Fruit fly (Drosophila melanogaster) whole organism, adult: Measurements from ENCODE around the gene CHKov1.

Source experiments
- CG11617 ChIP-seq: fragments of 200-800 bp; sonication (Bioruptor generic); optimal IDR thresholded peaks from 2 replicates; lab custom pipeline; 2017; ENCODE audit warnings: mild to moderate bottlenecking, missing biosample characterization, missing genetic modification reagents, missing genetic modification characterization
- CG12768 ChIP-seq: fragments of 200-800 bp; sonication (Bioruptor generic); optimal IDR thresholded peaks from 2 replicates; lab custom pipeline; 2017; ENCODE audit warnings: missing biosample characterization, missing genetic modification characterization, mild to moderate bottlenecking, moderate library complexity, missing genetic modification reagents
- CG14711 ChIP-seq: fragments of 200-800 bp; sonication (Bioruptor generic); optimal IDR thresholded peaks from 2 replicates; lab custom pipeline; 2018; ENCODE audit warnings: missing biosample characterization, mild to moderate bottlenecking, missing genetic modification characterization, moderate library complexity
- CG1620 ChIP-seq: fragments of 200-800 bp; sonication (Bioruptor generic); optimal IDR thresholded peaks from 2 replicates; lab custom pipeline; 2016; ENCODE audit warnings: missing biosample characterization, missing genetic modification characterization
- CG33017 ChIP-seq: fragments of 200-800 bp; sonication (Bioruptor generic); optimal IDR thresholded peaks from 2 replicates; lab custom pipeline; 2018; ENCODE audit warnings: missing biosample characterization, mild to moderate bottlenecking, missing genetic modification characterization, moderate library complexity
- CG5204 ChIP-seq: fragments of 200-800 bp; sonication (Bioruptor generic); optimal IDR thresholded peaks from 2 replicates; lab custom pipeline; 2016; ENCODE audit warnings: missing biosample characterization, missing genetic modification characterization
- CG7045 ChIP-seq: fragments of 200-800 bp; sonication (Bioruptor generic); optimal IDR thresholded peaks from 2 replicates; lab custom pipeline; 2017; ENCODE audit warnings: missing biosample characterization, mild to moderate bottlenecking, missing genetic modification characterization
- CG7101 ChIP-seq: fragments of 200-800 bp; sonication (Bioruptor generic); optimal IDR thresholded peaks from 2 replicates; lab custom pipeline; 2018; ENCODE audit warnings: missing biosample characterization, mild to moderate bottlenecking, missing genetic modification characterization, moderate library complexity
- Clk ChIP-seq: fragments of 200-800 bp; sonication (Bioruptor generic); optimal IDR thresholded peaks from 2 replicates; lab custom pipeline; 2017; ENCODE audit warnings: missing biosample characterization, missing genetic modification characterization
- Crg-1 ChIP-seq: fragments of 200-800 bp; sonication (Bioruptor generic); optimal IDR thresholded peaks from 2 replicates; lab custom pipeline; 2016; ENCODE audit warnings: missing biosample characterization, missing genetic modification characterization
- Hr96 ChIP-seq: fragments of 200-800 bp; sonication (Bioruptor generic); optimal IDR thresholded peaks from 2 replicates; lab custom pipeline; 2016; ENCODE audit warnings: missing biosample characterization, missing genetic modification characterization
- Mnt ChIP-seq: fragments of 200-800 bp; sonication (Bioruptor generic); optimal IDR thresholded peaks from 2 replicates; lab custom pipeline; 2016; ENCODE audit warnings: missing biosample characterization, mild to moderate bottlenecking, missing genetic modification characterization
- bab1 ChIP-seq: fragments of 200-800 bp; sonication (Bioruptor generic); optimal IDR thresholded peaks from 3 replicates; lab custom pipeline; 2019; ENCODE audit warnings: missing biosample characterization, mild to moderate bottlenecking, missing genetic modification characterization, moderate library complexity
- cic ChIP-seq: fragments of 200-800 bp; sonication (Bioruptor generic); optimal IDR thresholded peaks from 2 replicates; lab custom pipeline; 2017; ENCODE audit warnings: missing biosample characterization, mild to moderate bottlenecking, missing genetic modification characterization, moderate library complexity
- cnc ChIP-seq, 2 experiments: fragments of >200 bp; optimal IDR thresholded peaks; 2 replicates each; lab custom pipeline; 2017
- kay ChIP-seq: fragments of 200-800 bp; sonication (Bioruptor generic); peaks from one replicate; lab custom pipeline; 2016; ENCODE audit warnings: missing biosample characterization, missing genetic modification characterization, borderline replicate concordance
- ovo ChIP-seq: fragments of 200-800 bp; sonication (Bioruptor generic); optimal IDR thresholded peaks from 2 replicates; lab custom pipeline; 2016; ENCODE audit warnings: missing biosample characterization, missing genetic modification characterization
- pad ChIP-seq: fragments of 200-800 bp; sonication (Bioruptor generic); optimal IDR thresholded peaks from 3 replicates; lab custom pipeline; 2017; ENCODE audit warnings: missing biosample characterization, missing genetic modification characterization, mild to moderate bottlenecking, moderate library complexity, missing genetic modification reagents
- tj ChIP-seq: fragments of 200-800 bp; sonication (Bioruptor generic); optimal IDR thresholded peaks from 3 replicates; lab custom pipeline; 2017; ENCODE audit warnings: missing biosample characterization, mild to moderate bottlenecking, missing genetic modification characterization, moderate library complexity
- toe ChIP-seq: fragments of 200-800 bp; sonication (Bioruptor generic); optimal IDR thresholded peaks from 2 replicates; lab custom pipeline; 2016; ENCODE audit warnings: missing biosample characterization, missing genetic modification characterization

The CHKov1 gene

dm6 chr3R:25321681-25322080 lies 7.4 kb downstream of the CHKov1 start:
- TF ChIP-seq CG11617 (GFP tag; lab: Kevin White, UChicago) (no peak), kay (GFP tag; lab: Kevin White, UChicago) (no peak), cnc (optimal IDR thresholded peaks at IDR 0.05; lab: Kevin White, UChicago) (no peak), CG14711 (tag; lab: Kevin White, UChicago) (no peak), toe (GFP tag; lab: Kevin White, UChicago) (no peak)

dm6 chr3R:25320898-25321297 lies 8.2 kb downstream of the CHKov1 start:
- TF ChIP-seq pad (GFP tag; lab: Kevin White, UChicago) (no peak), CG14711 (tag; lab: Kevin White, UChicago) (no peak), cnc (optimal IDR thresholded peaks at IDR 0.05; lab: Kevin White, UChicago) (no peak), toe (GFP tag; lab: Kevin White, UChicago) (no peak), CG7045 (GFP tag; lab: Kevin White, UChicago) (no peak), CG1620 (no peak), Clk (GFP tag; lab: Kevin White, UChicago) (no peak), CG11617 (GFP tag; lab: Kevin White, UChicago) (no peak), CG5204 (no peak), bab1 (GFP tag; lab: Kevin White, UChicago) (no peak), tj (GFP tag; lab: Kevin White, UChicago) (no peak), CG7101 (tag; lab: Kevin White, UChicago) (no peak), kay (GFP tag; lab: Kevin White, UChicago) (no peak), cic (GFP tag; lab: Kevin White, UChicago) (no peak), CG12768 (GFP tag; lab: Kevin White, UChicago) (no peak), CG33017 (tag; lab: Kevin White, UChicago) (no peak), Mnt (GFP tag; lab: Kevin White, UChicago) (no peak), ovo (GFP tag; lab: Kevin White, UChicago) (no peak)

dm6 chr3R:25320051-25320705 lies 8.9 kb downstream of the CHKov1 start, which contains the start of gene CG10560:
TSS of gene CG10560 (minus strand) at chr3R:25320101.
- TF ChIP-seq kay (GFP tag; lab: Kevin White, UChicago) (peak; percentile 74), CG1620 (no peak), Hr96 (no peak), cnc (optimal IDR thresholded peaks at IDR 0.05; lab: Kevin White, UChicago) (peak; percentile 19 to 51), cic (GFP tag; lab: Kevin White, UChicago) (peak; percentile 27), Crg-1 (no peak), CG7101 (tag; lab: Kevin White, UChicago) (no peak), CG12768 (GFP tag; lab: Kevin White, UChicago) (no peak)

- TF ChIP-seq Crg-1: no peak
- TF ChIP-seq Mnt (GFP tag; lab: Kevin White, UChicago): no peak
- no peak for TF ChIP-seq CG5204
- TF ChIP-seq CG7045 (GFP tag; lab: Kevin White, UChicago): no peak
- TF ChIP-seq cic (GFP tag; lab: Kevin White, UChicago): no peak
- TF ChIP-seq CG12768 (GFP tag; lab: Kevin White, UChicago): no peak
- TF ChIP-seq kay (GFP tag; lab: Kevin White, UChicago): no peak
- no peak for TF ChIP-seq CG33017 (tag; lab: Kevin White, UChicago)
- no peak for TF ChIP-seq pad (GFP tag; lab: Kevin White, UChicago)
- TF ChIP-seq cnc (optimal IDR thresholded peaks at IDR 0.05; lab: Kevin White, UChicago): no peak
- TF ChIP-seq CG7101 (tag; lab: Kevin White, UChicago): no peak
- TF ChIP-seq bab1 (GFP tag; lab: Kevin White, UChicago): no peak
- no peak for TF ChIP-seq CG14711 (tag; lab: Kevin White, UChicago)
- no peak for TF ChIP-seq toe (GFP tag; lab: Kevin White, UChicago)
- no peak for TF ChIP-seq CG1620
- no peak for TF ChIP-seq tj (GFP tag; lab: Kevin White, UChicago)
- no peak for TF ChIP-seq Hr96
Measured at dm6 chr3R:25318011-25318410, 11.1 kb downstream of the CHKov1 start, which contains the start of gene CG10553. TSS of gene CG10553 (minus strand) at chr3R:25318111.

DNA sequence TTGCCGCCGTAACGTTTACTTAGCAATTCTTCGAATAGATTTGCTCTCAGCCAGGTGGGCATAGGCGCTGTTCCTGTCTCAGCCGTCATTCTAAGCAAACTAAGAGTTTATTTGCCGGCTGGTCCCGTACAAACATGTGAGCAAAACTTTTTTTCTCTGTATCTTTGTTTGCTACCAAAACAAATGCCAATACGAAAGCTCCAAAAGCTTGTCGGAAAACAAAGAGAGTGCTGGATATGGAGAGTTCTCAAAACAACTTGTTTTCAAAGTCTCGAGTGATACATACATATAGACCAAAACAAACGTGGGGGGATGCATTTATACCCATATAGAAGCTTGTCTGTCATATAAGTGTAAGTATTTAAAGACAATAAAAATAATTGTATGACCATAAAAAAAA lies 13.1 kb downstream of the CHKov1 start, which contains the start of gene CG10559:
CG10559 (minus strand) TSS at position 101 of the 400 bp plus-strand sequence.
- TF ChIP-seq pad (GFP tag; lab: Kevin White, UChicago) (no peak), Crg-1 (no peak), Hr96 (no peak), CG7045 (GFP tag; lab: Kevin White, UChicago) (no peak), ovo (GFP tag; lab: Kevin White, UChicago) (no peak), kay (GFP tag; lab: Kevin White, UChicago) (peak; percentile 73), toe (GFP tag; lab: Kevin White, UChicago) (no peak), CG11617 (GFP tag; lab: Kevin White, UChicago) (no peak), cic (GFP tag; lab: Kevin White, UChicago) (peak; percentile 20), tj (GFP tag; lab: Kevin White, UChicago) (no peak), cnc (optimal IDR thresholded peaks at IDR 0.05; lab: Kevin White, UChicago) (no peak), Mnt (GFP tag; lab: Kevin White, UChicago) (no peak), Clk (GFP tag; lab: Kevin White, UChicago) (no peak), bab1 (GFP tag; lab: Kevin White, UChicago) (no peak)

dm6 chr3R:25313771-25314170 lies 15.3 kb downstream of the CHKov1 start, which contains the start of gene CG31087:
TSS of gene CG31087 (minus strand) at chr3R:25313833.
- TF ChIP-seq pad (GFP tag; lab: Kevin White, UChicago) (no peak), cic (GFP tag; lab: Kevin White, UChicago) (peak; percentile 63), CG12768 (GFP tag; lab: Kevin White, UChicago) (no peak), tj (GFP tag; lab: Kevin White, UChicago) (no peak), cnc (optimal IDR thresholded peaks at IDR 0.05; lab: Kevin White, UChicago) (no peak)
